Fruit fly (Drosophila melanogaster) whole organism, embryonic: Measurements from ENCODE around the gene CG32944.
A peak's percentile ranks its signal among the peaks of the same experiment; 100 is the strongest.

Experiments
- Atf6 ChIP-seq: fragments of 200-800 bp; sonication (Bioruptor generic); IDR thresholded peaks from 2 replicates; pipeline ENCODE4 v1.3.6; 2022; ENCODE audit warnings: missing biosample characterization, missing genetic modification characterization
- B-H2 ChIP-seq: fragments of 200-800 bp; sonication (Bioruptor generic); optimal IDR thresholded peaks from 2 replicates; lab custom pipeline; 2018; ENCODE audit warnings: missing biosample characterization, mild to moderate bottlenecking, missing genetic modification characterization
- C15 ChIP-seq: fragments of 200-800 bp; sonication (Bioruptor generic); IDR thresholded peaks from 3 replicates; pipeline ENCODE4 v1.3.6; 2022; ENCODE audit warnings: missing biosample characterization, missing genetic modification characterization
- CG10321 ChIP-seq: fragments of 200-800 bp; sonication (Bioruptor generic); IDR thresholded peaks from 2 replicates; pipeline ENCODE4 v1.3.6; 2022; ENCODE audit warnings: missing biosample characterization, missing genetic modification characterization
- CG10543 ChIP-seq: fragments of 200-800 bp; sonication (Bioruptor generic); optimal IDR thresholded peaks from 3 replicates; lab custom pipeline; 2017; ENCODE audit warnings: missing biosample characterization, mild to moderate bottlenecking, missing genetic modification characterization, moderate library complexity
- CG11085 ChIP-seq: fragments of 200-800 bp; sonication (Bioruptor generic); IDR thresholded peaks from 2 replicates; pipeline ENCODE4 v1.3.6; 2022; ENCODE audit warnings: missing biosample characterization, missing genetic modification characterization
- CG11398 ChIP-seq: fragments of 200-800 bp; sonication (Bioruptor generic); optimal IDR thresholded peaks from 2 replicates; lab custom pipeline; 2016; ENCODE audit warnings: missing biosample characterization, missing genetic modification characterization
- CG11723 ChIP-seq: fragments of 200-800 bp; sonication (Bioruptor generic); optimal IDR thresholded peaks from 2 replicates; lab custom pipeline; 2017; ENCODE audit warnings: missing biosample characterization, mild to moderate bottlenecking, missing genetic modification characterization
- CG12299 ChIP-seq: fragments of 200-800 bp; sonication (Bioruptor generic); optimal IDR thresholded peaks from 2 replicates; lab custom pipeline; 2018; ENCODE audit warnings: missing biosample characterization, mild to moderate bottlenecking, missing genetic modification characterization
- CG12942 ChIP-seq: fragments of 200-800 bp; sonication (Bioruptor generic); optimal IDR thresholded peaks from 3 replicates; lab custom pipeline; 2016; ENCODE audit warnings: missing biosample characterization, missing genetic modification characterization
- CG15601 ChIP-seq: fragments of 200-800 bp; sonication (Bioruptor generic); optimal IDR thresholded peaks from 3 replicates; lab custom pipeline; 2019; ENCODE audit warnings: missing biosample characterization, mild to moderate bottlenecking, missing genetic modification characterization, moderate library complexity
- CG18764 ChIP-seq: fragments of 200-800 bp; sonication (Bioruptor generic); optimal IDR thresholded peaks from 3 replicates; lab custom pipeline; 2016; ENCODE audit warnings: missing biosample characterization, missing genetic modification characterization
- CG31365 ChIP-seq: fragments of 200-800 bp; sonication (Bioruptor generic); optimal IDR thresholded peaks from 2 replicates; lab custom pipeline; 2018; ENCODE audit warnings: missing biosample characterization, mild to moderate bottlenecking, missing genetic modification characterization
- CG34224 ChIP-seq: fragments of 200-800 bp; sonication (Bioruptor generic); IDR thresholded peaks from 3 replicates; pipeline ENCODE4 v1.3.6; 2022; ENCODE audit warnings: missing biosample characterization, missing genetic modification characterization; ENCODE audit not compliant: partially characterized antibody
- CG3838 ChIP-seq: fragments of 200-800 bp; sonication (Bioruptor generic); optimal IDR thresholded peaks from 3 replicates; lab custom pipeline; 2016; ENCODE audit warnings: missing biosample characterization, missing genetic modification characterization
- CG6683 ChIP-seq: fragments of 200-800 bp; sonication (Bioruptor generic); optimal IDR thresholded peaks from 2 replicates; lab custom pipeline; 2017; ENCODE audit warnings: missing biosample characterization, mild to moderate bottlenecking, missing genetic modification characterization, missing genetic modification reagents
- CG7963 ChIP-seq: fragments of 200-800 bp; sonication (Bioruptor generic); IDR thresholded peaks from 3 replicates; pipeline ENCODE4 v1.3.6; 2022; ENCODE audit warnings: missing biosample characterization, missing genetic modification characterization; ENCODE audit not compliant: partially characterized antibody
- CG8281 ChIP-seq: fragments of 200-800 bp; sonication (Bioruptor generic); optimal IDR thresholded peaks from 2 replicates; lab custom pipeline; 2018; ENCODE audit warnings: missing biosample characterization, mild to moderate bottlenecking, missing genetic modification characterization, moderate library complexity
- CG9437 ChIP-seq: fragments of 200-800 bp; sonication (Bioruptor generic); optimal IDR thresholded peaks from 2 replicates; lab custom pipeline; 2018; ENCODE audit warnings: missing biosample characterization, mild to moderate bottlenecking, missing genetic modification characterization
- CoRest ChIP-seq: fragments of 200-800 bp; sonication (Bioruptor generic); optimal IDR thresholded peaks from 3 replicates; lab custom pipeline; 2018; ENCODE audit warnings: missing biosample characterization, mild to moderate bottlenecking, missing genetic modification characterization, moderate library complexity
- D19A ChIP-seq: fragments of 200-800 bp; optimal IDR thresholded peaks from 3 replicates; lab custom pipeline; 2019; ENCODE audit warnings: missing biosample characterization, mild to moderate bottlenecking, missing genetic modification characterization, moderate library complexity
- Dref ChIP-seq: fragments of 200-800 bp; sonication (Bioruptor generic); IDR thresholded peaks from 2 replicates; pipeline ENCODE4 v1.3.6; 2022; ENCODE audit warnings: missing biosample characterization, missing genetic modification characterization
- Fer3 ChIP-seq: fragments of 200-800 bp; sonication (Bioruptor generic); optimal IDR thresholded peaks from 2 replicates; lab custom pipeline; 2018; ENCODE audit warnings: missing biosample characterization, mild to moderate bottlenecking, missing genetic modification characterization, moderate library complexity
- Hey ChIP-seq: fragments of 200-800 bp; sonication (Bioruptor generic); optimal IDR thresholded peaks from 3 replicates; lab custom pipeline; 2018; ENCODE audit warnings: missing biosample characterization, mild to moderate bottlenecking, missing genetic modification characterization
- Hr39 ChIP-seq: fragments of >200 bp; optimal IDR thresholded peaks from 2 replicates; lab custom pipeline; 2017
- Hr51 ChIP-seq, 2 experiments: fragments of 200-800 bp; sonication (Bioruptor generic); optimal IDR thresholded peaks; 2 replicates in 1 of 2; 3 replicates in 1 of 2; lab custom pipeline; 2016 to 2018; ENCODE audit warnings: missing biosample characterization in 2 of 2, missing genetic modification characterization in 2 of 2, mild to moderate bottlenecking in 1 of 2, moderate library complexity in 1 of 2
- Hsf ChIP-seq: fragments of 200-800 bp; sonication (Bioruptor generic); optimal IDR thresholded peaks from 3 replicates; lab custom pipeline; 2016; ENCODE audit warnings: missing biosample characterization, missing genetic modification characterization
- MBD-R2 ChIP-seq: fragments of 200-800 bp; sonication (Bioruptor generic); IDR thresholded peaks from 2 replicates; pipeline ENCODE4 v1.3.6; 2022; ENCODE audit warnings: missing biosample characterization, missing genetic modification characterization
- Myb ChIP-seq: fragments of 200-800 bp; sonication (Bioruptor generic); optimal IDR thresholded peaks from 2 replicates; lab custom pipeline; 2016; ENCODE audit warnings: missing biosample characterization, missing genetic modification characterization
- NK7.1 ChIP-seq: fragments of 200-800 bp; sonication (Bioruptor generic); optimal IDR thresholded peaks from 3 replicates; lab custom pipeline; 2016; ENCODE audit warnings: missing biosample characterization, missing genetic modification characterization
- Sry-δ ChIP-seq: fragments of 200-800 bp; sonication (Bioruptor generic); optimal IDR thresholded peaks from 2 replicates; lab custom pipeline; 2016; ENCODE audit warnings: missing biosample characterization, missing genetic modification characterization
- crp ChIP-seq, 2 experiments: fragments of 200-800 bp; sonication (Bioruptor generic); optimal IDR thresholded peaks; 2 replicates in 1 of 2; 3 replicates in 1 of 2; lab custom pipeline; 2017; ENCODE audit warnings: missing biosample characterization in 2 of 2, missing genetic modification characterization in 2 of 2, mild to moderate bottlenecking in 1 of 2, moderate library complexity in 1 of 2
- cwo ChIP-seq: fragments of 200-800 bp; sonication (Bioruptor generic); optimal IDR thresholded peaks from 3 replicates; lab custom pipeline; 2017; ENCODE audit warnings: missing biosample characterization, missing genetic modification characterization, mild to moderate bottlenecking, moderate library complexity, missing genetic modification reagents
- da ChIP-seq: fragments of 200-800 bp; sonication (Bioruptor generic); optimal IDR thresholded peaks from 2 replicates; lab custom pipeline; 2016; ENCODE audit warnings: missing biosample characterization, missing genetic modification characterization
- fd3F ChIP-seq: fragments of 200-800 bp; sonication (Bioruptor generic); optimal IDR thresholded peaks from 2 replicates; lab custom pipeline; 2018; ENCODE audit warnings: missing biosample characterization, mild to moderate bottlenecking, missing genetic modification characterization, moderate library complexity
- gsb-n ChIP-seq: fragments of 200-800 bp; sonication (Bioruptor generic); optimal IDR thresholded peaks from 3 replicates; lab custom pipeline; 2018; ENCODE audit warnings: missing biosample characterization, mild to moderate bottlenecking, missing genetic modification characterization
- hb ChIP-seq: fragments of 200-800 bp; sonication (Bioruptor generic); IDR thresholded peaks from 3 replicates; pipeline ENCODE4 v1.3.6; 2022; ENCODE audit warnings: missing biosample characterization, missing genetic modification characterization; ENCODE audit not compliant: partially characterized antibody
- hbn ChIP-seq: fragments of 200-800 bp; sonication (Bioruptor generic); IDR thresholded peaks from 2 replicates; pipeline ENCODE4 v1.3.6; 2022; ENCODE audit warnings: missing biosample characterization, missing genetic modification characterization; ENCODE audit not compliant: partially characterized antibody
- ro ChIP-seq: fragments of 200-800 bp; sonication (Bioruptor generic); IDR thresholded peaks from 2 replicates; pipeline ENCODE4 v1.3.6; 2022; ENCODE audit warnings: missing biosample characterization, missing genetic modification characterization
- salm ChIP-seq: fragments of 200-800 bp; sonication (Bioruptor generic); optimal IDR thresholded peaks from 2 replicates; lab custom pipeline; 2018; ENCODE audit warnings: missing biosample characterization, mild to moderate bottlenecking, missing genetic modification characterization
- sens-2 ChIP-seq: fragments of 200-800 bp; sonication (Bioruptor generic); IDR thresholded peaks from 2 replicates; pipeline ENCODE4 v1.3.6; 2022; ENCODE audit warnings: missing biosample characterization, missing genetic modification characterization
- sima ChIP-seq: fragments of 200-800 bp; sonication (Bioruptor generic); optimal IDR thresholded peaks from 2 replicates; lab custom pipeline; 2016; ENCODE audit warnings: missing biosample characterization, missing genetic modification characterization
- tna ChIP-seq: fragments of 200-800 bp; sonication (Bioruptor generic); IDR thresholded peaks from 2 replicates; pipeline ENCODE4 v1.3.6; 2022; ENCODE audit warnings: missing biosample characterization, missing genetic modification characterization; ENCODE audit not compliant: partially characterized antibody
- twi ChIP-seq: fragments of 200-800 bp; optimal IDR thresholded peaks from 2 replicates; lab custom pipeline; 2019; ENCODE audit warnings: missing biosample characterization, mild to moderate bottlenecking, missing genetic modification characterization, moderate library complexity
- vfl ChIP-seq: fragments of 200-800 bp; sonication (Bioruptor generic); optimal IDR thresholded peaks from 2 replicates; lab custom pipeline; 2016; ENCODE audit warnings: missing biosample characterization, missing genetic modification characterization
- wdn ChIP-seq: fragments of 200-800 bp; sonication (Bioruptor generic); IDR thresholded peaks from 2 replicates; pipeline ENCODE4 v1.3.6; 2022; ENCODE audit warnings: missing biosample characterization, missing genetic modification characterization
- wek ChIP-seq: fragments of 200-800 bp; sonication (Bioruptor generic); optimal IDR thresholded peaks from 3 replicates; lab custom pipeline; 2018; ENCODE audit warnings: missing biosample characterization, mild to moderate bottlenecking, missing genetic modification characterization, moderate library complexity

The CG32944 gene

dm6 chr3R:4445083-4445482, 25.7 kb upstream of the CG32944 start (continued):
- no peak for TF ChIP-seq cwo (GFP tag; lab: Kevin White, UChicago)
- peak; percentile 74 for TF ChIP-seq CG9437 (GFP tag; lab: Kevin White, UChicago)
- TF ChIP-seq CG12299 (tag; lab: Kevin White, UChicago): no peak
- TF ChIP-seq vfl (GFP tag; lab: Kevin White, UChicago): no peak
- TF ChIP-seq CG10543 (GFP tag; lab: Kevin White, UChicago): no peak
- TF ChIP-seq Hey (tag; lab: Kevin White, UChicago): peak; percentile 98
- no peak for TF ChIP-seq CG31365 (tag; lab: Kevin White, UChicago)
- TF ChIP-seq, all 482 proteins: peak for 25

dm6 chr3R:4437817-4438216, 18.4 kb upstream of the CG32944 start:
- no peak for TF ChIP-seq CG6683 (GFP tag; lab: Kevin White, UChicago)
- TF ChIP-seq B-H2: no peak
- no peak for TF ChIP-seq CG11085 (GFP tag; lab: Robert Waterston, UW)
- no peak for TF ChIP-seq ro (GFP tag; lab: Robert Waterston, UW)
- TF ChIP-seq sens-2 (GFP tag; lab: Robert Waterston, UW): no peak
- no peak for TF ChIP-seq C15 (GFP tag; lab: Robert Waterston, UW)

DNA sequence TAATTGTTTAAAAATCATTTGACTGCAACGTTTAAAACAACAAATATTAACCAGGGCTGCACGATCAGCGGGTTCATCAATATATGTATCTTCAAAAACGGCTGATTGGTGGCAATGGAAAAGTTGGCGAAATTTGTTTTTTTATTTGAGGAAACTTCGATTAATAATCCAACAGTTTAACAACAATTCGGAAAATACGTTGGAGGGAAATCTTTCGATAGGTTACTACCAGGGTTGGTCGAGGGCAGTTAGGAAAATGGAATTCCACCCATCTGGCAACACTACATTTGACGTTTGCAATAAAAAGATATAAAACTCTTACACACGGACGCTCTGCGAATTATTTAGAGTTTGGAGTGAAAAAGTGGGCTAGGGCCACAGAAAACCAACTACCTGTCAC, 17.7 kb upstream of the CG32944 start, which contains the start of the genes Lipt2 and CG14650:
Gene Lipt2, minus strand, starts transcription at position 217 of the 400 bp plus-strand sequence.
Gene CG14650, plus strand, starts transcription at position 275 of the 400 bp plus-strand sequence.
- peak; percentile 80 for TF ChIP-seq Sry-δ (GFP tag; lab: Kevin White, UChicago)
- no peak for TF ChIP-seq hb (GFP tag; lab: Robert Waterston, UW)
- peak; percentile 29 to 50 for TF ChIP-seq Hr51 (GFP tag; optimal IDR thresholded peaks at IDR 0.05; lab: Kevin White, UChicago)
- peak; percentile 76 for TF ChIP-seq Hsf (GFP tag; lab: Kevin White, UChicago)
- TF ChIP-seq hbn (GFP tag; lab: Robert Waterston, UW): peak; percentile 55; the same call in 1 of the 2 replicates
- TF ChIP-seq CG11723 (GFP tag; lab: Kevin White, UChicago): peak; percentile 17
- TF ChIP-seq CG10321 (GFP tag; lab: Robert Waterston, UW): no peak
- TF ChIP-seq gsb-n (tag; lab: Kevin White, UChicago): no peak
- no peak for TF ChIP-seq salm
- no peak for TF ChIP-seq CG8281
- TF ChIP-seq da: no peak
- peak; percentile 55 for TF ChIP-seq CG12942
- no peak for TF ChIP-seq CG3838
- TF ChIP-seq twi: peak; percentile 22
- TF ChIP-seq fd3F (GFP tag; lab: Kevin White, UChicago): peak; percentile 22
- TF ChIP-seq Hey (tag; lab: Kevin White, UChicago): no peak
- TF ChIP-seq Atf6 (GFP tag; lab: Robert Waterston, UW): no peak; the same call in 1 of the 2 replicates
- TF ChIP-seq CG18764 (GFP tag; lab: Kevin White, UChicago): peak; percentile 37
- no peak for TF ChIP-seq CoRest
- TF ChIP-seq Fer3 (tag; lab: Kevin White, UChicago): peak; percentile 15
- TF ChIP-seq D19A (tag; lab: Kevin White, UChicago): no peak
- TF ChIP-seq Dref (GFP tag; lab: Robert Waterston, UW): peak; percentile 67
- no peak for TF ChIP-seq NK7.1 (GFP tag; lab: Kevin White, UChicago)
- TF ChIP-seq CG15601 (tag; lab: Kevin White, UChicago): no peak
- no peak for TF ChIP-seq CG7963
- TF ChIP-seq Myb (GFP tag; lab: Kevin White, UChicago): peak; percentile 92
- TF ChIP-seq crp (GFP tag; optimal IDR thresholded peaks at IDR 0.05; lab: Kevin White, UChicago): peak in 1 of 2 experiments; percentile 37
- TF ChIP-seq tna (GFP tag; lab: Robert Waterston, UW): no peak
- no peak for TF ChIP-seq wek (GFP tag; lab: Kevin White, UChicago)
- TF ChIP-seq sima: peak; percentile 14
- TF ChIP-seq Hr39: no peak
- no peak for TF ChIP-seq CG11398 (GFP tag; lab: Kevin White, UChicago)
- peak; percentile 88 for TF ChIP-seq MBD-R2
- TF ChIP-seq wdn (GFP tag; lab: Robert Waterston, UW): peak; percentile 55; the same call in 1 of the 2 replicates
- peak; percentile 49; the same call in 2 of the 3 replicates for TF ChIP-seq CG34224 (GFP tag; lab: Robert Waterston, UW)
